Fruit fly (Drosophila melanogaster): ENCODE results near the gene Dna2.

Gene Dna2

dm6 chrX:9992934-9993333 is 17.3 kb upstream of the Dna2 start:
- TF ChIP-seq insv (GFP tag; optimal IDR thresholded peaks at IDR 0.05) (no peak), CG11723 (GFP tag; optimal IDR thresholded peaks at IDR 0.05) (no peak), Ets65A (GFP tag) (peak; percentile 91), emc (GFP tag; optimal IDR thresholded peaks at IDR 0.05) (no peak)

DNA sequence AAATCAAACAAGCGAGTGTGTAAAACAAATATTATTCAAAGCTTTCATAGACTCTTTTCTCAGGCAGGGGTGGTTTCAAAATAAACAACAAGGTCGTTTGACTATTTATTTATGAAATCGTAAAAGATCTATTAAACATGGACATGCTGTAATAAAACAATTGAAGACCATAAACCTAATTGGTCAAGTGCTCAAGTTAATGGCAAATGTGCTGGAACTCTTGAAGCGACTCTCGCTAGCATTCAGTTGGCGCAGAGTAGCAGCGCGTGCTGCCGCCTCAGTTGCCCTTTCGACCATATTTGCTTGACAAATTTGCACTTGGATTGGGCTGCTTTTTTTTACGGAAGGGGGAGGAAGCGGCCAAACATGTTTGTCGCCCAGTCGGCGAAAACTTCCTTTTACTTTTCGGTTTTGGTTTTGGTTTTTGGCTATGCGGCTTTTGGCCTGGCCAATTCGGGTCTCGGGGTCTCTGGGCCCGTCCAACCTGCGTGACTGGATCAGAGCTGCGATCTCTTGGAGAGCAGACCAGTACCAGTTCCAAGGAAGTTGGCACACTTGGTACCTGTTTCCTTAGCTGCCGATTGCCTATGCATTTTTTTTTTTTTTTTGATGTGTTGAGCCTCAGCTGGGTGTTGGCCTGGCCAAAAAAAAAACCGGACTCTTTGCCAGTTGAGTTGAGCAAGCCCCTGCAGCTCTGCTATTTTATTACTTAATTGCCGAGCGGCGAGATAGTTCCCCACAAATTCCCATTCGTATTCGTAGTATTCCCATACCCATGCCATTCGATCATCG is 16.7 kb upstream of the Dna2 start:
- peak; percentile 4 for TF ChIP-seq CG30403 (GFP tag; optimal IDR thresholded peaks at IDR 0.05)
- peak; percentile 48; the same call in 1 of the 2 replicates for TF ChIP-seq CG14014 (GFP tag; IDR thresholded peaks at IDR 0.05)
- TF ChIP-seq CG16863 (GFP tag; optimal IDR thresholded peaks at IDR 0.05) = no peak
- TF ChIP-seq dysf (GFP tag; IDR thresholded peaks at IDR 0.05) = 0 out of 3 replicates have a peak, but pooled peaks have one; percentile 9
- no peak for TF ChIP-seq phol (tag; optimal IDR thresholded peaks at IDR 0.05)
- TF ChIP-seq CG8290 (GFP tag; optimal IDR thresholded peaks at IDR 0.05) = no peak
- TF ChIP-seq CG8290 (tag; optimal IDR thresholded peaks at IDR 0.05) = peak in 1 of 2 experiments; percentile 23
- TF ChIP-seq mam (GFP tag; optimal IDR thresholded peaks at IDR 0.05) = peak; percentile 12
- TF ChIP-seq Dref (GFP tag; IDR thresholded peaks at IDR 0.05) = no peak
- TF ChIP-seq CG15479 (GFP tag; optimal IDR thresholded peaks at IDR 0.05) = no peak
- TF ChIP-seq Lhr (GFP tag; optimal IDR thresholded peaks at IDR 0.05) = no peak
- peak; percentile 23; the same call in 1 of the 2 replicates for TF ChIP-seq ranshi (GFP tag; IDR thresholded peaks at IDR 0.05)
- TF ChIP-seq Hr51 (GFP tag; optimal IDR thresholded peaks at IDR 0.05) = peak in 1 of 2 experiments; percentile 16
- no peak for TF ChIP-seq CG11247 (GFP tag; IDR thresholded peaks at IDR 0.05)
- TF ChIP-seq H15 (GFP tag; IDR thresholded peaks at IDR 0.05) = no peak
- 0 out of 2 replicates have a peak, but pooled peaks have one; percentile 18 for TF ChIP-seq CG32767 (GFP tag; IDR thresholded peaks at IDR 0.05)
- TF ChIP-seq CG4617 (GFP tag; optimal IDR thresholded peaks at IDR 0.05; ENCODE audit: borderline replicate concordance) = no peak
- peak; percentile 2 for TF ChIP-seq PHDP (tag; optimal IDR thresholded peaks at IDR 0.05)
- peak; percentile 41 for TF ChIP-seq gem (tag; optimal IDR thresholded peaks at IDR 0.05)
- TF ChIP-seq Drgx (GFP tag; IDR thresholded peaks at IDR 0.05) = 0 out of 2 replicates have a peak, but pooled peaks have one; percentile 8
- TF ChIP-seq C15 (GFP tag; IDR thresholded peaks at IDR 0.05) = no peak
- TF ChIP-seq row (GFP tag; IDR thresholded peaks at IDR 0.05) = peak; percentile 52
- TF ChIP-seq CG10366 (GFP tag; IDR thresholded peaks at IDR 0.05) = peak; percentile 12; the same call in 1 of the 2 replicates
- no peak for TF ChIP-seq Optix (GFP tag; IDR thresholded peaks at IDR 0.05)
- TF ChIP-seq CG1603 (tag; optimal IDR thresholded peaks at IDR 0.05) = peak; percentile 9
- no peak for TF ChIP-seq CG10462 (GFP tag; optimal IDR thresholded peaks at IDR 0.05)
- TF ChIP-seq ind (GFP tag; optimal IDR thresholded peaks at IDR 0.05) = peak; percentile 18
- TF ChIP-seq fu2 (GFP tag; optimal IDR thresholded peaks at IDR 0.05) = no peak
- TF ChIP-seq Ets97D (GFP tag; optimal IDR thresholded peaks at IDR 0.05) = no peak
- 0 out of 3 replicates have a peak, but pooled peaks have one; percentile 15 for TF ChIP-seq ase (GFP tag; IDR thresholded peaks at IDR 0.05)
- peak; percentile 63 for TF ChIP-seq Sox102F (GFP tag; optimal IDR thresholded peaks at IDR 0.05)
- TF ChIP-seq lola (GFP tag; optimal IDR thresholded peaks at IDR 0.05) = no peak
- TF ChIP-seq CG13424 (tag; optimal IDR thresholded peaks at IDR 0.05) = peak; percentile 12
- peak; percentile 29 for TF ChIP-seq hkb (optimal IDR thresholded peaks at IDR 0.05)
- TF ChIP-seq hkb (GFP tag; IDR thresholded peaks at IDR 0.05) = no peak
- TF ChIP-seq CG18476 (GFP tag; optimal IDR thresholded peaks at IDR 0.05) = peak; percentile 64
- TF ChIP-seq HLHmδ (GFP tag; optimal IDR thresholded peaks at IDR 0.05) = no peak
- TF ChIP-seq slbo (GFP tag; IDR thresholded peaks at IDR 0.05) = peak; percentile 68
- no peak for TF ChIP-seq Camta (GFP tag; optimal IDR thresholded peaks at IDR 0.05)
- 0 out of 2 replicates have a peak, but pooled peaks have one; percentile 22 for TF ChIP-seq esg (GFP tag; conservative IDR thresholded peaks at IDR 0.05)
- peak; percentile 19; the same call in 1 of the 2 replicates for TF ChIP-seq al (GFP tag; IDR thresholded peaks at IDR 0.05)
- peak; percentile 57 for TF ChIP-seq nom (GFP tag; optimal IDR thresholded peaks at IDR 0.05)
- no peak for TF ChIP-seq CG6683 (GFP tag; optimal IDR thresholded peaks at IDR 0.05)
- TF ChIP-seq CG18599 (GFP tag; optimal IDR thresholded peaks at IDR 0.05) = peak; percentile 9

Measured in whole organism, embryonic.